Fruit fly (Drosophila melanogaster) Kc167 (cell line): Measurements from ENCODE around the gene RFeSP.

Source experiments
- Myc ChIP-seq: fragments of >200 bp; optimal IDR thresholded peaks from 2 replicates; lab custom pipeline; 2017; ENCODE audit warnings: missing external identifiers
- Sin3A ChIP-seq: fragments of >200 bp; optimal IDR thresholded peaks from 2 replicates; lab custom pipeline; 2018; ENCODE audit warnings: missing external identifiers
- h ChIP-seq: fragments of >200 bp; optimal IDR thresholded peaks from 3 replicates; lab custom pipeline; 2018; ENCODE audit warnings: missing external identifiers
- insv ChIP-seq: fragments of >200 bp; optimal IDR thresholded peaks from 3 replicates; lab custom pipeline; 2018; ENCODE audit warnings: missing external identifiers
- psq ChIP-seq: fragments of >200 bp; optimal IDR thresholded peaks from 2 replicates; lab custom pipeline; 2017; ENCODE audit warnings: missing external identifiers
- ttk ChIP-seq: sonication (Bioruptor generic); optimal IDR thresholded peaks from 2 replicates; lab custom pipeline; 2017; ENCODE audit warnings: missing external identifiers

The RFeSP gene

DNA sequence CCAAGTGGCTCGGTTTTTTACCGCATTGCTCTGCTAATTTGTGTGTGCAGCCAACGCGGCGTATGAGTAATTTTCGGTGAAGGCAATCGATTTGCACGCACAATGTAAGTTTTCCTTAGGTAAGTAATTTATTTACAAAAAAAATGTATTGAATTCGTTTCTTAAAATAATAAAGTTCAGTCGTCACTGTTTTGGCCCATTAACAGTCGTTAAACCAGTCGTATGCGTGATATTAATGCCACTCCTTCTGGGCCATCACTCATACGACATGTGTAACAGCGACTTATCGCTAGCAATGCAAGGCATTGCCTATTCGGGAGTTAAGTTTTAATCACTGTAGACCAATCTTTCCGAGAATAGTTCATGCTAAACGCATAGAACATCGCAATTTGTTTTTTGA is 19.4 kb upstream of the RFeSP start:
- TF ChIP-seq h (no peak), insv (no peak), Myc (lab: Kevin White, UChicago) (no peak), Sin3A (lab: Kevin White, UChicago) (no peak), psq (lab: Kevin White, UChicago) (no peak), ttk (no peak)

dm6 chr2L:1632730-1633172 is 18.8 kb upstream of the RFeSP start:
- TF ChIP-seq insv (no peak), h (no peak), ttk (no peak), Sin3A (lab: Kevin White, UChicago) (no peak), psq (lab: Kevin White, UChicago) (no peak), Myc (lab: Kevin White, UChicago) (no peak)

- TF ChIP-seq Myc (lab: Kevin White, UChicago), result no peak
- no peak for TF ChIP-seq psq (lab: Kevin White, UChicago)
- no peak for TF ChIP-seq Sin3A (lab: Kevin White, UChicago)
- TF ChIP-seq insv, result no peak
- TF ChIP-seq h, result no peak
- TF ChIP-seq ttk, result no peak
Measured at dm6 chr2L:1631441-1632313, 17.7 kb upstream of the RFeSP start.

- TF ChIP-seq Myc (lab: Kevin White, UChicago), result no peak
- no peak for TF ChIP-seq Sin3A (lab: Kevin White, UChicago)
- TF ChIP-seq ttk, result no peak
- TF ChIP-seq h, result no peak
- no peak for TF ChIP-seq psq (lab: Kevin White, UChicago)
- no peak for TF ChIP-seq insv
Measured at dm6 chr2L:1630576-1630975, 16.6 kb upstream of the RFeSP start.

DNA sequence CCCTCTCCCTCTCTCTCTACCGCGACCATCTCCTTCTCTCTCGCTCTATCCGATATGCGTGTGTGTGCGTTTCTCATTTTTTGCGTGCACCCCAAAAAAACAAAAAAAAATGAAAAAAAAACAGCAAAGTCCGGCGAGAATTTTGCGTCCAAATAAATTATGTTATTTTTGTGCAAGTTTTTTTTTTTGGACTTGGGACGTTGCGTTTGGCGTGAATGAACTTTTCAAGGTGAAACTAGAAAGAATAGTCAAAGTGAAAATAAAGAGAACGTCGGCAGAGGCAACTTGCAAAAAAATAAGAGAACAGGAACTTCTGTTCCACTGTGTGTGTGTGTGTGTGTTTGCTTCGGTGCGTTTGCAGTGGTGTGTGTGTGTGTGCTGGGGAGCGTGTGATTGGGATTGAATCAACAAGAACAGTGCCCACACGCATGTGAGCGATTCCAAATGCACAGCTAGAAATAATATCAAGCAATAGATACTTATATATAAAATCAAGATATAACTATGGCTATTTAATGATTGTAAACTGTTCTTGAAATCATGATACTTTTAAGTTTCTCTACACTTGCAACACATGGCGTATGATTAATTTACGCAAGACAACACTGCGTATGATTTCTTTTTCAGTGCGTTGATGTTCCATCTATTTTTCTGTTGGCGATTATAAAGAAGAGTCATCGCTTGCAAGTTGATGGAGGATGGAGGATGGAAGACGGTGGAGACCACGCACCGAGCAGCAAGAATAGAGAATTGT is 15.4 kb upstream of the RFeSP start:
- TF ChIP-seq Myc (lab: Kevin White, UChicago), result no peak
- TF ChIP-seq psq (lab: Kevin White, UChicago), result no peak
- TF ChIP-seq h, result no peak
- no peak for TF ChIP-seq insv
- TF ChIP-seq Sin3A (lab: Kevin White, UChicago), result no peak
- no peak for TF ChIP-seq ttk

DNA sequence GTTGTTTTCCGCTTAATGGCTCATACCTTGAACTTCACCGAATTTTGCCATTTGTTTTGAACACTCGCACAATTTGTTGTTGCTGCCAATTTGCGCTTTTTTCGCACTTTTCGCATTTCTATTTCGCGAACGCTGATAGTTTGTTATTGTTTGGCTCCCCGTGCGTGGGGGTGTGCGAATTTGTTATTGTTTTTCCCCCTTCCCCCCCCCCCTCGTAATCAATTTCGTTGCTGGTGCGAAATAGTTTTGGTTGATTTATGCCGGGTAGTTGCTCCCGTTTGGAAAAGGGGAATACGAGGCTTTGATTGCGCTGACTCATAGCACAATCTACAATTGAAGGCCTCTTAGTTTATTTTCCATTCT is 14.5 kb upstream of the RFeSP start:
- no peak for TF ChIP-seq insv
- TF ChIP-seq psq (lab: Kevin White, UChicago), result no peak
- TF ChIP-seq ttk, result no peak
- no peak for TF ChIP-seq Myc (lab: Kevin White, UChicago)
- no peak for TF ChIP-seq Sin3A (lab: Kevin White, UChicago)
- no peak for TF ChIP-seq h

dm6 chr2L:1627824-1628501 is 14.0 kb upstream of the RFeSP start:
- no peak for TF ChIP-seq psq (lab: Kevin White, UChicago)
- no peak for TF ChIP-seq h
- no peak for TF ChIP-seq ttk
- no peak for TF ChIP-seq insv
- TF ChIP-seq Myc (lab: Kevin White, UChicago), result no peak
- TF ChIP-seq Sin3A (lab: Kevin White, UChicago), result no peak

DNA sequence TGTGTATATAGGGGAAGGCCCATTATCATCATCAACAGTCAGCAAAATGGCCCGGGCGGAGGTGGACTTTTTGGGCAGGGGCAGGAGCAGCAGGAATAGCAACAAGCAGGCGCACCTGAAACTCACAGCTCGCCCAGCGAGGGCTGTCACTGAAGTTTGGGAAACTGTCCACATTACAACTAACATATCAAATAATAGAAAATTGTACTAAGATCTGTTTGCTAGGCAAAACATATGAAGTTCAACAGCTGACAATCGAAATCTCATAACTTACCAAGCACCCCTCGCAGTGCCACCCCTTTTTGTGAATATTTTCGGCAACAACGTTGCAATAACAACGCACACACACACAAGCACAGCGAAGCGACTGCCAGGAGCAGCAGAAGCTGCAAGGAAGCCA is 10.8 kb upstream of the RFeSP start:
- TF ChIP-seq psq (lab: Kevin White, UChicago), result no peak
- no peak for TF ChIP-seq ttk
- no peak for TF ChIP-seq h
- no peak for TF ChIP-seq Myc (lab: Kevin White, UChicago)
- no peak for TF ChIP-seq insv
- no peak for TF ChIP-seq Sin3A (lab: Kevin White, UChicago)

DNA sequence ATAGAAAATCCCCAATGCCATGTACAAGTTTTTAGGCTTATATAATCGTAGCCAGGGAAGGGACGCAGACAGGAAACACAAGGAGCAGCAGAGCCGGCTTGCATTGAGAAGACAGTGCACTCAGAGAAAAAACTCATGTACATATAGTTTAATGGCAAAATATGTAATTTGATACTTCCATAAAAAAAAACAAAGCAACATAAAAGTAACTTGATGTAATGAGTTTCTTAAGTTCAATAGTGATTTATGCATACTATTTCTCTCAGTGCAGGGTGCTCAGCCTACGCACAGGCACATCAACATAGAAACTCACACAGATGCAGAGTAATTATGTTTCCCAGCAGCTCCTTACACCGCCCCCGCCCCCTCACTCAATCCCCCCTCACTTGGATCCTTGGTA is 6.8 kb upstream of the RFeSP start:
- TF ChIP-seq Sin3A (lab: Kevin White, UChicago) (no peak), h (no peak), insv (no peak), psq (lab: Kevin White, UChicago) (no peak), ttk (no peak), Myc (lab: Kevin White, UChicago) (no peak)

dm6 chr2L:1619191-1619590 is 5.2 kb upstream of the RFeSP start:
- TF ChIP-seq ttk, result no peak
- TF ChIP-seq Myc (lab: Kevin White, UChicago), result no peak
- no peak for TF ChIP-seq Sin3A (lab: Kevin White, UChicago)
- TF ChIP-seq h, result no peak
- TF ChIP-seq insv, result no peak
- no peak for TF ChIP-seq psq (lab: Kevin White, UChicago)

DNA sequence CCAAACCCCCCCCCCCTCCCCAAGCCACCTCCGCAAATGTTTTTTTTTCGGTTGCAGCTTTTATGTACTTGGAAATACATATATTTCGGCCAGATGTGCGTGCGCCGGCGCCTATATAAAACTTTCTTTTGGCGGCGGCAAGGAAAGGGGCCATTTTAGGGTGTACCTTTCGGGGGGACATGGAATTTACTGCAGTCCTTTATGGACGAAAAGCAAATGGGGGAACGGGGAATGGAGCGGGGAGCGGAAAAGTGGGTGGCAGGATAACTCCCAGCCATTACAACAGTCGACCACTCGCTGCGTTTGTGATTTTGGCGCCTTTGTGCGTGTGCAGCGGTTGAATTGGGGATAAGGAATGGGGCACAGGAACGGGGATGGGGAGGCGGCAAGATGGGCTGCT is 4.7 kb upstream of the RFeSP start:
- no peak for TF ChIP-seq Myc (lab: Kevin White, UChicago)
- no peak for TF ChIP-seq Sin3A (lab: Kevin White, UChicago)
- TF ChIP-seq h, result no peak
- no peak for TF ChIP-seq psq (lab: Kevin White, UChicago)
- TF ChIP-seq insv, result no peak
- TF ChIP-seq ttk, result no peak

DNA sequence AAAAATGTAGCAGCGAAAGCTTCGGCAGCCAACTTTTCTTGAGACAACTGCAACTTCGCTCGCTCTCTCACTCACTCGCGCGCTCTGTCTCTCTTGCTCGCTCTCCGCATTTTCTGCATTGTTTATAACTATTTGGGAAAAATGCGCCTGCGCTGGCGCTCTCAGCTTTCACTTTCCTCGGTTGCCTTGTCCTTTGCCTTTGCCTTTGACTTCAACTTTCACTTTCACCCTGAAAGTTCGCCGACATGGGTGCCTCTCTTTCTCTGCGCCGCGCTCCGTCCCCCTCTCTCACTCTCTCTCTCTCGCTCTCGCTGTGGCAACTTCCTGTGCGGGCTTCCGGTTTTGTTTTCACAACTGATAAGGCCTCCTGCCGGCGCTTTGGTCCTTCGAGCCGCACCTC is 3.8 kb upstream of the RFeSP start:
- TF ChIP-seq Myc (lab: Kevin White, UChicago), result no peak
- no peak for TF ChIP-seq psq (lab: Kevin White, UChicago)
- TF ChIP-seq Sin3A (lab: Kevin White, UChicago), result no peak
- TF ChIP-seq insv, result no peak
